Worm (Caenorhabditis elegans) whole organism, early embryonic: ENCODE measurements around the gene F43C11.1.

Source experiments
- B0310.2 ChIP-seq: sonication (generic microtip); optimal IDR thresholded peaks from 2 replicates; lab custom pipeline; 2016; ENCODE audit warnings: mild to moderate bottlenecking, missing genetic modification characterization, missing compliant biosample characterization
- aly-1 ChIP-seq: sonication (generic microtip); optimal IDR thresholded peaks from 2 replicates; lab custom pipeline; 2016; ENCODE audit warnings: missing genetic modification characterization, missing compliant biosample characterization
- ama-1 ChIP-seq: fragments of 150-350 bp; optimal IDR thresholded peaks from 2 replicates; lab custom pipeline; 2014
- ceh-36 ChIP-seq: sonication (generic microtip); optimal IDR thresholded peaks from 2 replicates; lab custom pipeline; 2016; ENCODE audit warnings: missing genetic modification characterization, inconsistent platforms, missing compliant biosample characterization
- ets-7 ChIP-seq: sonication (generic microtip); optimal IDR thresholded peaks from 2 replicates; lab custom pipeline; 2016; ENCODE audit warnings: missing genotype, missing genetic modification characterization, missing compliant biosample characterization
- flt-1 ChIP-seq: fragments of 200-800 bp; sonication (Bioruptor generic); IDR thresholded peaks from 2 replicates; pipeline ENCODE4 v1.3.6; 2022; ENCODE audit warnings: missing genetic modification characterization, missing compliant biosample characterization
- hnd-1 ChIP-seq: sonication (generic microtip); optimal IDR thresholded peaks from 2 replicates; lab custom pipeline; 2016; ENCODE audit warnings: missing genetic modification characterization, missing compliant biosample characterization
- pes-1 ChIP-seq: fragments of 200-800 bp; sonication (Bioruptor generic); IDR thresholded peaks from 2 replicates; pipeline ENCODE4 v1.3.6; 2022; ENCODE audit warnings: missing genetic modification reagents, missing genetic modification characterization, missing compliant biosample characterization
- tra-4 ChIP-seq: sonication (generic microtip); optimal IDR thresholded peaks from 2 replicates; lab custom pipeline; 2017; ENCODE audit warnings: missing genetic modification characterization, missing compliant biosample characterization

ce11 chrII:2356795-2357194 lies at the start of gene F43C11.1:
- no peak for TF ChIP-seq ama-1 (lab: Kevin White, UChicago)
- TF ChIP-seq aly-1 (tag; lab: Kevin White, UChicago), result no peak
- TF ChIP-seq flt-1 (GFP tag; lab: Robert Waterston, UW), result no peak
- TF ChIP-seq B0310.2 (tag; lab: Kevin White, UChicago), result no peak
- TF ChIP-seq ceh-36, result no peak
- no peak for TF ChIP-seq ets-7
- TF ChIP-seq tra-4 (tag; lab: Kevin White, UChicago), result no peak
- TF ChIP-seq pes-1 (GFP tag; lab: Robert Waterston, UW), result no peak
- no peak for TF ChIP-seq hnd-1 (tag; lab: Kevin White, UChicago)
